Worm (Caenorhabditis elegans): ENCODE results near the gene frpr-5.

ce11 chrV:13515115-13515514 lies 20.8 kb downstream of the frpr-5 start, which contains the start of gene semi-1:
- TF ChIP-seq lsy-2 (tag; optimal IDR thresholded peaks at IDR 0.05): no peak
- TF ChIP-seq nhr-25 (tag; optimal IDR thresholded peaks at IDR 0.05): no peak
- no peak for TF ChIP-seq mab-5 (tag; optimal IDR thresholded peaks at IDR 0.05)
